Worm (Caenorhabditis elegans): ENCODE results near the gene Y116A8B.1.

DNA sequence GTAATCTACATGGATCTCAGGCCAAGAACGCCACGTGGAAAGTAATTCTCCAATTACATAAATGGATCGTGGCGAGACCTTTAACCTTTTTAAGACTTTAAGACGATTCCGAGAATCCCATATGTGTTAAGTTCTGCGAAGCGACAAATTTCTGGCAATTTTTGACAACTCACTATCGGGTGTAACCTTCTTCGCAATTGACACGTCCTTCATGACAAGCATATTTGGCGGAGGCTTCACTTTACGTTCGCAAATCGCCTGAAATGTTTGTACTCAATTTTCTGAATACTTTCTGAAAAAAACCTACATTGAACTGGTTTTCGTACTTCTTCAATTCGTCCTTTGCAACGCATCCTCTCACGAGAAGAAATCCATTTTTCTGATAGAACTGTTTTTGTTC is 42.7 kb downstream of the Y116A8B.1 start:
- no peak for TF ChIP-seq pqm-1 (tag; optimal IDR thresholded peaks at IDR 0.05)
- no peak for TF ChIP-seq ztf-11 (tag; optimal IDR thresholded peaks at IDR 0.05)
- TF ChIP-seq unc-39 (tag; optimal IDR thresholded peaks at IDR 0.05) = no peak
- TF ChIP-seq skn-1 (tag; optimal IDR thresholded peaks at IDR 0.05) = no peak
- no peak for TF ChIP-seq daf-12 (tag; optimal IDR thresholded peaks at IDR 0.05)
- no peak for TF ChIP-seq zag-1 (tag; optimal IDR thresholded peaks at IDR 0.05)
- no peak for TF ChIP-seq ZK546.5 (tag; optimal IDR thresholded peaks at IDR 0.05)
- TF ChIP-seq ceh-16 (tag; optimal IDR thresholded peaks at IDR 0.05) = no peak
